Worm (Caenorhabditis elegans) whole organism, mixed stage, embryonic: ENCODE results near the gene F52B10.3.

Experiments
- elt-3 ChIP-seq: fragments of 150-350 bp; optimal IDR thresholded peaks from 2 replicates; lab custom pipeline; 2014; ENCODE audit warnings: missing biosample characterization, missing genetic modification characterization
- ham-2 ChIP-seq: fragments of 200-800 bp; sonication (Bioruptor generic); optimal IDR thresholded peaks from 2 replicates; lab custom pipeline; 2018; ENCODE audit warnings: mild to moderate bottlenecking, missing genetic modification characterization, missing compliant biosample characterization
- lin-13 ChIP-seq: fragments of 150-350 bp; optimal IDR thresholded peaks from 2 replicates; lab custom pipeline; 2014; ENCODE audit warnings: missing biosample characterization, missing genetic modification characterization
- lsy-2 ChIP-seq: fragments of 150-350 bp; optimal IDR thresholded peaks from 2 replicates; lab custom pipeline; 2014; ENCODE audit warnings: missing biosample characterization, missing genetic modification characterization
- mep-1 ChIP-seq: fragments of 150-350 bp; optimal IDR thresholded peaks from 2 replicates; lab custom pipeline; 2017; ENCODE audit warnings: missing biosample characterization, missing genetic modification reagents, missing genetic modification characterization, inconsistent platforms
- nhr-12 ChIP-seq: fragments of 150-350 bp; optimal IDR thresholded peaks from 2 replicates; lab custom pipeline; 2014; ENCODE audit warnings: missing biosample characterization, missing genetic modification characterization
- nhr-28 ChIP-seq: fragments of 150-350 bp; optimal IDR thresholded peaks from 2 replicates; lab custom pipeline; 2014; ENCODE audit warnings: missing biosample characterization, missing genetic modification characterization
- pha-4 ChIP-seq: fragments of 150-350 bp; optimal IDR thresholded peaks from 2 replicates; lab custom pipeline; 2018; ENCODE audit warnings: missing biosample characterization, missing genetic modification reagents, missing genetic modification characterization
- snpc-4 ChIP-seq: fragments of 150-350 bp; optimal IDR thresholded peaks from 2 replicates; lab custom pipeline; 2014; ENCODE audit warnings: missing biosample characterization, missing genetic modification characterization
- unc-39 ChIP-seq: fragments of 150-350 bp; optimal IDR thresholded peaks from 2 replicates; lab custom pipeline; 2014; ENCODE audit warnings: missing biosample characterization, missing genetic modification characterization
- unc-62 ChIP-seq: fragments of 150-350 bp; optimal IDR thresholded peaks from 2 replicates; lab custom pipeline; 2014; ENCODE audit warnings: missing biosample characterization, missing genetic modification reagents, missing genetic modification characterization
- ztf-11 ChIP-seq: fragments of 150-350 bp; optimal IDR thresholded peaks from 2 replicates; lab custom pipeline; 2014; ENCODE audit warnings: missing biosample characterization, missing genetic modification characterization

- TF ChIP-seq elt-3 (tag; lab: Kevin White, UChicago) (no peak), unc-62 (GFP tag; lab: Kevin White, UChicago) (no peak), lin-13 (tag; lab: Kevin White, UChicago) (no peak), nhr-28 (tag; lab: Kevin White, UChicago) (no peak), ztf-11 (tag; lab: Kevin White, UChicago) (no peak), unc-39 (tag; lab: Kevin White, UChicago) (no peak), lsy-2 (tag; lab: Kevin White, UChicago) (no peak), ham-2 (GFP tag; lab: Kevin White, UChicago) (no peak), snpc-4 (tag; lab: Kevin White, UChicago) (no peak), pha-4 (tag; lab: Kevin White, UChicago) (no peak), nhr-12 (tag; lab: Kevin White, UChicago) (no peak), mep-1 (tag; lab: Kevin White, UChicago) (no peak)
Measured at ce11 chrX:2891879-2892278, 6.3 kb downstream of the F52B10.3 start.
